Worm (Caenorhabditis elegans) whole organism, young adult: ENCODE data around the gene E02H1.5.

Source experiments
- B0261.1 ChIP-seq: sonication (generic microtip); optimal IDR thresholded peaks from 2 replicates; lab custom pipeline; 2016; ENCODE audit warnings: mild to moderate bottlenecking, missing genetic modification characterization, moderate library complexity, missing compliant biosample characterization
- ama-1 ChIP-seq, 3 experiments: fragments of 150-350 bp in 1 of 3; sonication (generic microtip) in 2 of 3; optimal IDR thresholded peaks; 2 replicates each; lab custom pipeline; 2014 to 2018; ENCODE audit warnings: missing biosample characterization in 2 of 3, missing genetic modification characterization in 2 of 3, missing genetic modification reagents in 2 of 3
- attf-6 ChIP-seq: fragments of 200-800 bp; sonication (Bioruptor generic); IDR thresholded peaks from 2 replicates; pipeline ENCODE4 v1.3.6; 2022; ENCODE audit warnings: missing genetic modification reagents, missing genetic modification characterization, missing compliant biosample characterization
- egl-18 ChIP-seq: fragments of 200-800 bp; sonication (Bioruptor generic); IDR thresholded peaks from 2 replicates; pipeline ENCODE4 v1.3.6; 2022; ENCODE audit warnings: missing genetic modification reagents, missing genetic modification characterization, missing compliant biosample characterization
- him-1 ChIP-seq: sonication (generic microtip); optimal IDR thresholded peaks from 2 replicates; lab custom pipeline; 2016; ENCODE audit warnings: missing genotype, missing genetic modification reagents, missing genetic modification characterization, missing compliant biosample characterization
- let-526 ChIP-seq: fragments of 200-800 bp; sonication (Bioruptor generic); IDR thresholded peaks from 2 replicates; pipeline ENCODE4 v1.3.6; 2022; ENCODE audit warnings: missing genetic modification reagents, missing genetic modification characterization, missing compliant biosample characterization
- madf-8 ChIP-seq: fragments of 200-800 bp; sonication (Bioruptor generic); conservative IDR thresholded peaks from 2 replicates; pipeline ENCODE4 v1.3.6; 2022; ENCODE audit warnings: missing genetic modification reagents, missing genetic modification characterization, missing compliant biosample characterization
- pha-4 ChIP-seq: fragments of 150-350 bp; sonication (generic microtip); optimal IDR thresholded peaks from 2 replicates; lab custom pipeline; 2014; ENCODE audit warnings: missing biosample characterization, missing genetic modification reagents, missing genetic modification characterization
- sea-2 ChIP-seq: fragments of 200-800 bp; sonication (Bioruptor generic); IDR thresholded peaks from 2 replicates; pipeline ENCODE4 v1.3.6; 2022; ENCODE audit warnings: missing genetic modification characterization, missing compliant biosample characterization
- unc-62 ChIP-seq: fragments of 150-350 bp; optimal IDR thresholded peaks from 2 replicates; lab custom pipeline; 2014; ENCODE audit warnings: missing biosample characterization, missing genetic modification reagents, missing genetic modification characterization

- TF ChIP-seq B0261.1 (tag; lab: Kevin White, UChicago) (no peak), him-1 (no peak), let-526 (peak; percentile 16; the same call in 1 of the 2 replicates), ama-1 (optimal IDR thresholded peaks at IDR 0.05; lab: Kevin White, UChicago) (no peak), ama-1 (GFP tag; optimal IDR thresholded peaks at IDR 0.05; lab: Kevin White, UChicago) (no peak), attf-6 (GFP tag; lab: Robert Waterston, UW) (no peak), madf-8 (GFP tag; lab: Robert Waterston, UW) (no peak), pha-4 (no peak), egl-18 (GFP tag; lab: Robert Waterston, UW) (no peak), unc-62 (GFP tag; lab: Kevin White, UChicago) (no peak), sea-2 (GFP tag; lab: Robert Waterston, UW) (no peak)
Measured at ce11 chrII:9618759-9619158, 23.7 kb downstream of the E02H1.5 start.
